Worm (Caenorhabditis elegans) whole organism, early embryonic: Measurements from ENCODE around the gene srh-75.

ENCODE experiments used
- B0310.2 ChIP-seq: sonication (generic microtip); optimal IDR thresholded peaks from 2 replicates; lab custom pipeline; 2016; ENCODE audit warnings: mild to moderate bottlenecking, missing genetic modification characterization, missing compliant biosample characterization
- ama-1 ChIP-seq: fragments of 150-350 bp; optimal IDR thresholded peaks from 2 replicates; lab custom pipeline; 2014
- hmg-4 ChIP-seq: fragments of 200-800 bp; sonication (Bioruptor generic); optimal IDR thresholded peaks from 2 replicates; lab custom pipeline; 2018; ENCODE audit warnings: mild to moderate bottlenecking, missing genetic modification characterization, missing compliant biosample characterization
- tbx-37 ChIP-seq: fragments of 200-800 bp; sonication (Bioruptor generic); conservative IDR thresholded peaks from 2 replicates; pipeline ENCODE4 v1.3.6; 2022; ENCODE audit warnings: missing genetic modification reagents, missing genetic modification characterization, missing compliant biosample characterization
- tra-4 ChIP-seq: sonication (generic microtip); optimal IDR thresholded peaks from 2 replicates; lab custom pipeline; 2017; ENCODE audit warnings: missing genetic modification characterization, missing compliant biosample characterization

- TF ChIP-seq ama-1 (lab: Kevin White, UChicago): no peak
- TF ChIP-seq tbx-37 (GFP tag; lab: Robert Waterston, UW): no peak
- no peak for TF ChIP-seq B0310.2 (tag; lab: Kevin White, UChicago)
- no peak for TF ChIP-seq tra-4 (tag; lab: Kevin White, UChicago)
- no peak for TF ChIP-seq hmg-4 (GFP tag; lab: Kevin White, UChicago)
Observed at ce11 chrV:11011807-11012206, 45.1 kb downstream of the srh-75 start.
